Worm (Caenorhabditis elegans) whole organism, L2 larva: Measurements from ENCODE around the gene C08F8.6.

ENCODE experiments used
- ama-1 ChIP-seq: fragments of 150-350 bp; optimal IDR thresholded peaks from 2 replicates; lab custom pipeline; 2018; ENCODE audit warnings: inconsistent platforms
- mab-5 ChIP-seq: fragments of 150-350 bp; optimal IDR thresholded peaks from 2 replicates; lab custom pipeline; 2014; ENCODE audit warnings: missing biosample characterization, missing genetic modification characterization
- nhr-6 ChIP-seq: fragments of 150-350 bp; optimal IDR thresholded peaks from 2 replicates; lab custom pipeline; 2014; ENCODE audit warnings: missing biosample characterization, missing genetic modification characterization
- skn-1 ChIP-seq: sonication (generic microtip); optimal IDR thresholded peaks from 2 replicates; lab custom pipeline; 2017; ENCODE audit warnings: missing biosample characterization, missing genetic modification characterization
- snpc-4 ChIP-seq: fragments of 150-350 bp; optimal IDR thresholded peaks from 2 replicates; lab custom pipeline; 2014; ENCODE audit warnings: missing biosample characterization, missing genetic modification characterization
- unc-62 ChIP-seq: fragments of 150-350 bp; optimal IDR thresholded peaks from 2 replicates; lab custom pipeline; 2014; ENCODE audit warnings: missing biosample characterization, missing genetic modification reagents, missing genetic modification characterization
- ztf-11 ChIP-seq: sonication (generic microtip); optimal IDR thresholded peaks from 2 replicates; lab custom pipeline; 2017; ENCODE audit warnings: missing biosample characterization, missing genetic modification characterization

DNA sequence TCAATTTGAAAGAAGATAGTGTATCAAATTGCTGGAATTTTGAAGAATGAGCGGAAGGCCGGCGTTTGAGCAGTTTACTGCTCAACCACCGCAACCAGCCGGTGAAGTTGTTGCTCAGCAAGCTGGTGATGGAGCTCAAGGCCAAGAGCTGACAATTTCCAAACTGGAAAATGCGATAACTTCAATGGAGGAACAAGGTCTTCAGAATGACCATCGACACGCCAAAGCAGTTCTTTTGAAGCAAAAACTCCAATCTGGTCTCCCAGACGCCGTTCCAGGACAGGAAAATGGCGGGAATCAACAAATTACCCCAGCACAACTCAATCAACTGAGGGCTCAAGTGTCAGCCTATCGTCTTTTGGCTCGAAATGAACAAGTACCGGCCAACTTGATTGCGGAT lies 38.7 kb downstream of the C08F8.6 start:
- TF ChIP-seq snpc-4 (tag; lab: Kevin White, UChicago) (no peak), unc-62 (GFP tag; lab: Kevin White, UChicago) (no peak), ama-1 (no peak), ztf-11 (tag; lab: Kevin White, UChicago) (no peak), skn-1 (tag; lab: Kevin White, UChicago) (no peak), nhr-6 (tag; lab: Kevin White, UChicago) (no peak), mab-5 (tag; lab: Kevin White, UChicago) (no peak)
